Fruit fly (Drosophila melanogaster): ENCODE data around the gene Pfdn6.

dm6 chr3L:19941162-19941561, 17.7 kb downstream of the Pfdn6 start:
- TF ChIP-seq CG17568 (GFP tag; optimal IDR thresholded peaks at IDR 0.05) (no peak), caup (GFP tag; optimal IDR thresholded peaks at IDR 0.05; ENCODE audit: severe bottlenecking) (no peak), CG10462 (GFP tag; optimal IDR thresholded peaks at IDR 0.05) (no peak), CG10959 (GFP tag; IDR thresholded peaks at IDR 0.05) (no peak), Jarid2 (GFP tag; optimal IDR thresholded peaks at IDR 0.05) (no peak), Sin3A (optimal IDR thresholded peaks at IDR 0.05) (no peak), Hand (GFP tag; optimal IDR thresholded peaks at IDR 0.05) (no peak), Gug (GFP tag; IDR thresholded peaks at IDR 0.05) (no peak), al (GFP tag; IDR thresholded peaks at IDR 0.05) (no peak), croc (GFP tag; conservative IDR thresholded peaks at IDR 0.05) (no peak)

Measured in whole organism, embryonic.